Fruit fly (Drosophila melanogaster) whole organism, prepupa: ENCODE results near the gene WDR79.

Experiments
- Blimp-1 ChIP-seq: fragments of 200-800 bp; sonication (Bioruptor generic); optimal IDR thresholded peaks from 3 replicates; lab custom pipeline; 2017; ENCODE audit warnings: missing biosample characterization, missing genetic modification characterization, mild to moderate bottlenecking, moderate library complexity, missing genetic modification reagents
- CG10631 ChIP-seq: fragments of 200-800 bp; sonication (Bioruptor generic); optimal IDR thresholded peaks from 2 replicates; lab custom pipeline; 2016; ENCODE audit warnings: missing biosample characterization, missing genetic modification characterization
- CG10669 ChIP-seq: fragments of 200-800 bp; sonication (Bioruptor generic); optimal IDR thresholded peaks from 3 replicates; lab custom pipeline; 2018; ENCODE audit warnings: missing biosample characterization, mild to moderate bottlenecking, missing genetic modification characterization, moderate library complexity
- CG11294 ChIP-seq: fragments of 200-800 bp; sonication (Bioruptor generic); IDR thresholded peaks from 2 replicates; pipeline ENCODE4 v1.3.6; 2022; ENCODE audit warnings: missing biosample characterization, missing genetic modification characterization
- CG11762 ChIP-seq: fragments of 200-800 bp; sonication (Bioruptor generic); optimal IDR thresholded peaks from 3 replicates; lab custom pipeline; 2016; ENCODE audit warnings: missing biosample characterization, missing genetic modification characterization; ENCODE audit not compliant: insufficient read depth
- CG11902 ChIP-seq: fragments of 200-800 bp; sonication (Bioruptor generic); optimal IDR thresholded peaks from 3 replicates; lab custom pipeline; 2016; ENCODE audit warnings: missing biosample characterization, missing genetic modification characterization
- CG15336 ChIP-seq: fragments of 200-800 bp; sonication (Bioruptor generic); IDR thresholded peaks from 2 replicates; pipeline ENCODE4 v1.3.6; 2022; ENCODE audit warnings: missing biosample characterization, missing genetic modification characterization
- CG1621 ChIP-seq: fragments of 200-800 bp; sonication (Bioruptor generic); optimal IDR thresholded peaks from 3 replicates; lab custom pipeline; 2018; ENCODE audit warnings: missing biosample characterization, mild to moderate bottlenecking, missing genetic modification characterization
- CG3032 ChIP-seq: fragments of 200-800 bp; optimal IDR thresholded peaks from 2 replicates; lab custom pipeline; 2019; ENCODE audit warnings: missing biosample characterization, mild to moderate bottlenecking, missing genetic modification characterization, moderate library complexity
- CG31627 ChIP-seq: fragments of 200-800 bp; sonication (Bioruptor generic); optimal IDR thresholded peaks from 3 replicates; lab custom pipeline; 2016; ENCODE audit warnings: missing biosample characterization, missing genetic modification characterization
- CG32006 ChIP-seq: fragments of 200-800 bp; sonication (Bioruptor generic); optimal IDR thresholded peaks from 3 replicates; lab custom pipeline; 2017; ENCODE audit warnings: missing biosample characterization, mild to moderate bottlenecking, missing genetic modification characterization
- CG34406 ChIP-seq: fragments of 200-800 bp; sonication (Bioruptor generic); optimal IDR thresholded peaks from 3 replicates; lab custom pipeline; 2016; ENCODE audit warnings: missing biosample characterization, missing genetic modification characterization
- CG3919 ChIP-seq: fragments of 200-800 bp; sonication (Bioruptor generic); optimal IDR thresholded peaks from 3 replicates; lab custom pipeline; 2016; ENCODE audit warnings: missing biosample characterization, missing genetic modification characterization
- CG4318 ChIP-seq: fragments of 200-800 bp; sonication (Bioruptor generic); optimal IDR thresholded peaks from 3 replicates; lab custom pipeline; 2017; ENCODE audit warnings: missing biosample characterization, mild to moderate bottlenecking, missing genetic modification characterization
- CG6163 ChIP-seq: fragments of 200-800 bp; sonication (Bioruptor generic); IDR thresholded peaks from 3 replicates; pipeline ENCODE4 v1.3.6; 2022; ENCODE audit warnings: missing biosample characterization, missing genetic modification characterization
- CG6792 ChIP-seq: fragments of 200-800 bp; sonication (Bioruptor generic); optimal IDR thresholded peaks from 3 replicates; lab custom pipeline; 2016; ENCODE audit warnings: missing biosample characterization, missing genetic modification characterization
- CG6854 ChIP-seq: fragments of 200-800 bp; sonication (Bioruptor generic); optimal IDR thresholded peaks from 2 replicates; lab custom pipeline; 2017; ENCODE audit warnings: missing biosample characterization, mild to moderate bottlenecking, missing genetic modification characterization
- CG7368 ChIP-seq: fragments of 200-800 bp; sonication (Bioruptor generic); optimal IDR thresholded peaks from 3 replicates; lab custom pipeline; 2016; ENCODE audit warnings: missing biosample characterization, missing genetic modification characterization
- CG8319 ChIP-seq: fragments of 200-800 bp; sonication (Bioruptor generic); optimal IDR thresholded peaks from 3 replicates; lab custom pipeline; 2016; ENCODE audit warnings: missing biosample characterization, missing genetic modification characterization
- CG8632 ChIP-seq: fragments of 200-800 bp; sonication (Bioruptor generic); optimal IDR thresholded peaks from 3 replicates; lab custom pipeline; 2016; ENCODE audit warnings: missing biosample characterization, missing genetic modification characterization
- CG9139 ChIP-seq: fragments of 200-800 bp; sonication (Bioruptor generic); optimal IDR thresholded peaks from 3 replicates; lab custom pipeline; 2017; ENCODE audit warnings: missing biosample characterization, mild to moderate bottlenecking, missing genetic modification characterization
- Eip75B ChIP-seq: fragments of 200-800 bp; sonication (Bioruptor generic); optimal IDR thresholded peaks from 3 replicates; lab custom pipeline; 2016; ENCODE audit warnings: missing biosample characterization, missing genetic modification characterization
- Eip78C ChIP-seq: fragments of 200-800 bp; sonication (Bioruptor generic); peaks from one replicate; lab custom pipeline; 2016; ENCODE audit warnings: missing biosample characterization, missing genetic modification characterization
- Eip93F ChIP-seq: fragments of 200-800 bp; sonication (Bioruptor generic); optimal IDR thresholded peaks from 2 replicates; lab custom pipeline; 2016; ENCODE audit warnings: missing biosample characterization, mild to moderate bottlenecking, missing genetic modification characterization
- Ets21C ChIP-seq: fragments of 200-800 bp; sonication (Bioruptor generic); optimal IDR thresholded peaks from 3 replicates; lab custom pipeline; 2016; ENCODE audit warnings: missing biosample characterization, missing genetic modification characterization
- Hr38 ChIP-seq: sonication (Bioruptor generic); optimal IDR thresholded peaks from 2 replicates; lab custom pipeline; 2016; ENCODE audit warnings: missing biosample characterization, missing genetic modification characterization
- Hr39 ChIP-seq: fragments of 200-800 bp; sonication (Bioruptor generic); optimal IDR thresholded peaks from 2 replicates; lab custom pipeline; 2016; ENCODE audit warnings: missing biosample characterization, missing genetic modification characterization
- Hr4 ChIP-seq: fragments of 200-800 bp; sonication (Bioruptor generic); optimal IDR thresholded peaks from 3 replicates; lab custom pipeline; 2016; ENCODE audit warnings: missing biosample characterization, missing genetic modification characterization
- Lpt ChIP-seq: fragments of 200-800 bp; sonication (Bioruptor generic); optimal IDR thresholded peaks from 3 replicates; lab custom pipeline; 2016; ENCODE audit warnings: missing biosample characterization, missing genetic modification characterization
- Met ChIP-seq: fragments of 200-800 bp; sonication (Bioruptor generic); optimal IDR thresholded peaks from 3 replicates; lab custom pipeline; 2016; ENCODE audit warnings: missing biosample characterization, missing genetic modification characterization
- Smox ChIP-seq: fragments of 200-800 bp; sonication (Bioruptor generic); optimal IDR thresholded peaks from 3 replicates; lab custom pipeline; 2016; ENCODE audit warnings: missing biosample characterization, missing genetic modification characterization
- Sox102F ChIP-seq: fragments of 200-800 bp; sonication (Bioruptor generic); optimal IDR thresholded peaks from 2 replicates; lab custom pipeline; 2016; ENCODE audit warnings: missing biosample characterization, mild to moderate bottlenecking, missing genetic modification characterization
- Sox14 ChIP-seq: fragments of 200-800 bp; sonication (Bioruptor generic); optimal IDR thresholded peaks from 3 replicates; lab custom pipeline; 2016; ENCODE audit warnings: missing biosample characterization, missing genetic modification characterization
- Sox15 ChIP-seq: fragments of 200-800 bp; sonication (Bioruptor generic); optimal IDR thresholded peaks from 3 replicates; lab custom pipeline; 2016; ENCODE audit warnings: missing biosample characterization, missing genetic modification characterization
- acj6 ChIP-seq: fragments of 200-800 bp; sonication (Bioruptor generic); optimal IDR thresholded peaks from 3 replicates; lab custom pipeline; 2016; ENCODE audit warnings: missing biosample characterization, missing genetic modification characterization
- cyc ChIP-seq: fragments of 200-800 bp; sonication (Bioruptor generic); optimal IDR thresholded peaks from 3 replicates; lab custom pipeline; 2016; ENCODE audit warnings: missing biosample characterization, missing genetic modification characterization
- dac ChIP-seq: fragments of 200-800 bp; sonication (Bioruptor generic); optimal IDR thresholded peaks from 2 replicates; lab custom pipeline; 2017; ENCODE audit warnings: missing biosample characterization, mild to moderate bottlenecking, missing genetic modification characterization
- dsx ChIP-seq: fragments of 200-800 bp; optimal IDR thresholded peaks from 3 replicates; lab custom pipeline; 2019; ENCODE audit warnings: missing biosample characterization, mild to moderate bottlenecking, missing genetic modification characterization, moderate library complexity; ENCODE audit not compliant: poor library complexity, severe bottlenecking
- esn ChIP-seq: fragments of 200-800 bp; sonication (Bioruptor generic); optimal IDR thresholded peaks from 2 replicates; lab custom pipeline; 2016; ENCODE audit warnings: missing biosample characterization, mild to moderate bottlenecking, missing genetic modification characterization, moderate library complexity
- fd59A ChIP-seq: fragments of 200-800 bp; sonication (Bioruptor generic); optimal IDR thresholded peaks from 2 replicates; lab custom pipeline; 2017; ENCODE audit warnings: missing biosample characterization, mild to moderate bottlenecking, missing genetic modification characterization, missing genetic modification reagents
- pdm3 ChIP-seq: fragments of 200-800 bp; sonication (Bioruptor generic); optimal IDR thresholded peaks from 3 replicates; lab custom pipeline; 2016; ENCODE audit warnings: missing biosample characterization, missing genetic modification characterization
- salr ChIP-seq, 2 experiments: fragments of 200-800 bp; sonication (Bioruptor generic); optimal IDR thresholded peaks; 3 replicates each; lab custom pipeline; 2016 to 2018; ENCODE audit warnings: missing biosample characterization in 2 of 2, missing genetic modification characterization in 2 of 2, mild to moderate bottlenecking in 1 of 2
- spab ChIP-seq: fragments of 200-800 bp; sonication (Bioruptor generic); optimal IDR thresholded peaks from 2 replicates; lab custom pipeline; 2017; ENCODE audit warnings: missing biosample characterization, mild to moderate bottlenecking, missing genetic modification characterization, missing genetic modification reagents
- ss ChIP-seq, 2 experiments: fragments of 200-800 bp; sonication (Bioruptor generic); optimal IDR thresholded peaks; 2 replicates in 1 of 2; 3 replicates in 1 of 2; lab custom pipeline; 2017 to 2018; ENCODE audit warnings: mild to moderate bottlenecking in 2 of 2, missing biosample characterization in 2 of 2, missing genetic modification characterization in 2 of 2, moderate library complexity in 1 of 2
- topi ChIP-seq: fragments of 200-800 bp; sonication (Bioruptor generic); optimal IDR thresholded peaks from 3 replicates; lab custom pipeline; 2016; ENCODE audit warnings: missing biosample characterization, missing genetic modification characterization

WDR79 gene

dm6 chr2L:6100202-6100689 lies 27.3 kb downstream of the WDR79 start, which contains the start of gene stai (continued):
- TF ChIP-seq dsx = peak; percentile 58
- no peak for TF ChIP-seq CG6792 (GFP tag; lab: Kevin White, UChicago)
- peak; percentile 45 for TF ChIP-seq esn (GFP tag; lab: Kevin White, UChicago)
- TF ChIP-seq CG1621 = peak; percentile 24
- TF ChIP-seq Hr39 (GFP tag; lab: Kevin White, UChicago) = no peak
- TF ChIP-seq CG31627 = no peak
- TF ChIP-seq CG4318 (GFP tag; lab: Kevin White, UChicago) = no peak
- no peak for TF ChIP-seq Hr38 (GFP tag; lab: Kevin White, UChicago)
- TF ChIP-seq topi (GFP tag; lab: Kevin White, UChicago) = peak; percentile 34
- TF ChIP-seq cyc (GFP tag; lab: Kevin White, UChicago) = no peak
- peak; percentile 17 for TF ChIP-seq CG7368 (GFP tag; lab: Kevin White, UChicago)
- TF ChIP-seq Blimp-1 (GFP tag; lab: Kevin White, UChicago) = peak; percentile 88
- no peak for TF ChIP-seq CG11902 (GFP tag; lab: Kevin White, UChicago)
- peak; percentile 17 for TF ChIP-seq Met (GFP tag; lab: Kevin White, UChicago)
- no peak for TF ChIP-seq CG3032 (tag; lab: Kevin White, UChicago)
- no peak for TF ChIP-seq Ets21C (GFP tag; lab: Kevin White, UChicago)
- no peak for TF ChIP-seq pdm3
- TF ChIP-seq Sox15 (GFP tag; lab: Kevin White, UChicago) = no peak
- no peak for TF ChIP-seq acj6
- no peak for TF ChIP-seq CG34406 (GFP tag; lab: Kevin White, UChicago)
- no peak for TF ChIP-seq CG11294
- TF ChIP-seq CG6163 (GFP tag; lab: Robert Waterston, UW) = peak; percentile 83; the same call in 2 of the 3 replicates
- TF ChIP-seq CG11762 = peak; percentile 12
- TF ChIP-seq salr (GFP tag; optimal IDR thresholded peaks at IDR 0.05; lab: Kevin White, UChicago) = peak in 1 of 2 experiments; percentile 15
- TF ChIP-seq CG10669 = no peak
- no peak for TF ChIP-seq Hr4
- peak; percentile 57 for TF ChIP-seq CG3919 (GFP tag; lab: Kevin White, UChicago)
- TF ChIP-seq CG10631 (GFP tag; lab: Kevin White, UChicago) = no peak
- peak; percentile 4 for TF ChIP-seq Lpt (GFP tag; lab: Kevin White, UChicago)
- no peak for TF ChIP-seq CG8632 (GFP tag; lab: Kevin White, UChicago)
- TF ChIP-seq CG32006 = peak; percentile 11
- peak; percentile 68 for TF ChIP-seq CG6854
- TF ChIP-seq Eip93F (GFP tag; lab: Kevin White, UChicago) = no peak
- TF ChIP-seq CG8319 (GFP tag; lab: Kevin White, UChicago) = no peak
- TF ChIP-seq dac (GFP tag; lab: Kevin White, UChicago) = peak; percentile 21
- TF ChIP-seq Eip75B (GFP tag; lab: Kevin White, UChicago) = peak; percentile 42
- peak; percentile 86 for TF ChIP-seq Eip78C (GFP tag; lab: Kevin White, UChicago)
- TF ChIP-seq Sox102F (GFP tag; lab: Kevin White, UChicago) = peak; percentile 47
- TF ChIP-seq CG9139 (GFP tag; lab: Kevin White, UChicago) = peak; percentile 51
- TF ChIP-seq CG15336 = peak; percentile 25; the same call in 1 of the 2 replicates

DNA sequence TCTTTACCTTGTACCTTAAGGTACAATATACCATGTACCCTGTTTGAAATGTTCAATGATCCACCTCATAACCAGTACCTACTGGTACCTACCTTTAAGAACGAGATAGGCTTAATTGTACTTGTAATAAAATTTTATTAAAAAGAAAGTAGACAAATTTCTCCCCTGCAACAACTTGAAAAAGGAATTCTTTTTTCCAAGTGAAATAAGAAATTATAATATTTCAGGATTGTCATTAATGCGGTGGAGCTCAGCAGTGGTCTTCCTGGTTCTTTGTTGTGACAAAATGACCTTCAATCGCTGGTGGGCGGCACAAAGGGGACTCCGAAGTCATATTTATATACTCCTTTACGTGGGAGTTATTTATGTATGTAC lies 28.3 kb downstream of the WDR79 start:
- TF ChIP-seq CG32006 = no peak
- no peak for TF ChIP-seq Smox (GFP tag; lab: Kevin White, UChicago)
- peak; percentile 63 for TF ChIP-seq Eip78C (GFP tag; lab: Kevin White, UChicago)
- TF ChIP-seq topi (GFP tag; lab: Kevin White, UChicago) = no peak
- no peak for TF ChIP-seq ss (GFP tag; optimal IDR thresholded peaks at IDR 0.05; lab: Kevin White, UChicago)
- TF ChIP-seq CG9139 (GFP tag; lab: Kevin White, UChicago) = no peak
- no peak for TF ChIP-seq Eip75B (GFP tag; lab: Kevin White, UChicago)
- no peak for TF ChIP-seq fd59A (GFP tag; lab: Kevin White, UChicago)
- TF ChIP-seq spab (GFP tag; lab: Kevin White, UChicago) = no peak
- TF ChIP-seq Sox14 (GFP tag; lab: Kevin White, UChicago) = peak; percentile 54
- no peak for TF ChIP-seq CG4318 (GFP tag; lab: Kevin White, UChicago)
- TF ChIP-seq Hr38 (GFP tag; lab: Kevin White, UChicago) = no peak
- TF ChIP-seq CG1621 = no peak
- peak; percentile 33 for TF ChIP-seq Met (GFP tag; lab: Kevin White, UChicago)
